Worm (Caenorhabditis elegans): ENCODE data around the gene col-124.

Gene col-124

ce11 chrIV:10221187-10221586 is 4.9 kb downstream of the col-124 start, which contains the start of gene tram-1:
tram-1 (minus strand) TSS chrIV:10221287.
- TF ChIP-seq nhr-28 (tag; optimal IDR thresholded peaks at IDR 0.05) (no peak), nhr-12 (tag; optimal IDR thresholded peaks at IDR 0.05) (no peak), unc-39 (tag; optimal IDR thresholded peaks at IDR 0.05) (no peak), skn-1 (tag; optimal IDR thresholded peaks at IDR 0.05) (no peak), ceh-9 (tag; optimal IDR thresholded peaks at IDR 0.05) (no peak), ceh-16 (tag; optimal IDR thresholded peaks at IDR 0.05) (no peak), fkh-2 (tag; optimal IDR thresholded peaks at IDR 0.05) (no peak), aly-2 (tag; optimal IDR thresholded peaks at IDR 0.05) (no peak), ceh-82 (tag; optimal IDR thresholded peaks at IDR 0.05) (no peak), lsy-12 (tag; optimal IDR thresholded peaks at IDR 0.05) (no peak), elt-1 (tag; optimal IDR thresholded peaks at IDR 0.05) (no peak)

- TF ChIP-seq fkh-10 (GFP tag; optimal IDR thresholded peaks at IDR 0.05), result peak; percentile 4
- TF ChIP-seq nfya-1 (tag; optimal IDR thresholded peaks at IDR 0.05; ENCODE audit: insufficient read depth), result peak; percentile 88
- TF ChIP-seq R02D3.7 (tag; optimal IDR thresholded peaks at IDR 0.05), result no peak
- TF ChIP-seq unc-62 (GFP tag; optimal IDR thresholded peaks at IDR 0.05), result peak; percentile 14
- TF ChIP-seq nhr-23 (tag; optimal IDR thresholded peaks at IDR 0.05), result peak; percentile 89
- peak; percentile 69 for TF ChIP-seq lin-15B (tag; optimal IDR thresholded peaks at IDR 0.05)
- TF ChIP-seq lin-39 (tag; optimal IDR thresholded peaks at IDR 0.05), result peak; percentile 75
- TF ChIP-seq ztf-4 (tag; optimal IDR thresholded peaks at IDR 0.05), result no peak
- TF ChIP-seq skn-1 (tag; optimal IDR thresholded peaks at IDR 0.05), result peak; percentile 19
- TF ChIP-seq egl-5 (tag; optimal IDR thresholded peaks at IDR 0.05), result peak; percentile 73
- peak; percentile 48 for TF ChIP-seq jun-1 (tag; optimal IDR thresholded peaks at IDR 0.05)
- peak; percentile 70 for TF ChIP-seq lsy-12 (tag; optimal IDR thresholded peaks at IDR 0.05)
- peak; percentile 55 for TF ChIP-seq pha-4 (tag; optimal IDR thresholded peaks at IDR 0.05)
- TF ChIP-seq elt-2 (tag; optimal IDR thresholded peaks at IDR 0.05), result peak; percentile 35
- peak; percentile 3 for TF ChIP-seq tbx-2 (tag; optimal IDR thresholded peaks at IDR 0.05)
- peak; percentile 96 for TF ChIP-seq nhr-25 (tag; optimal IDR thresholded peaks at IDR 0.05)
- TF ChIP-seq sea-2 (GFP tag; optimal IDR thresholded peaks at IDR 0.05), result no peak
- no peak for TF ChIP-seq daf-12 (tag; optimal IDR thresholded peaks at IDR 0.05)
Measured at ce11 chrIV:10222122-10222589, 5.9 kb downstream of the col-124 start, which contains the start of gene C24F3.2. C24F3.2 (plus strand) TSS chrIV:10222539.

- no peak for TF ChIP-seq lsy-12 (tag; optimal IDR thresholded peaks at IDR 0.05)
- no peak for TF ChIP-seq ceh-16 (tag; optimal IDR thresholded peaks at IDR 0.05)
- no peak for TF ChIP-seq tbx-2 (tag; optimal IDR thresholded peaks at IDR 0.05)
- no peak for TF ChIP-seq ztf-11 (tag; optimal IDR thresholded peaks at IDR 0.05)
- TF ChIP-seq ama-1 (optimal IDR thresholded peaks at IDR 0.05), result no peak
- TF ChIP-seq aly-2 (tag; optimal IDR thresholded peaks at IDR 0.05), result no peak
- no peak for TF ChIP-seq nhr-76 (tag; optimal IDR thresholded peaks at IDR 0.05)
- no peak for TF ChIP-seq ztf-4 (tag; optimal IDR thresholded peaks at IDR 0.05)
- no peak for TF ChIP-seq unc-62 (GFP tag; optimal IDR thresholded peaks at IDR 0.05)
- no peak for TF ChIP-seq nhr-11 (tag; optimal IDR thresholded peaks at IDR 0.05)
- TF ChIP-seq skn-1 (tag; optimal IDR thresholded peaks at IDR 0.05), result no peak
- TF ChIP-seq R02D3.7 (tag; optimal IDR thresholded peaks at IDR 0.05), result no peak
- no peak for TF ChIP-seq nhr-23 (tag; optimal IDR thresholded peaks at IDR 0.05)
- no peak for TF ChIP-seq eor-1 (tag; optimal IDR thresholded peaks at IDR 0.05)
- no peak for TF ChIP-seq zag-1 (tag; optimal IDR thresholded peaks at IDR 0.05)
- TF ChIP-seq snpc-4 (tag; optimal IDR thresholded peaks at IDR 0.05), result no peak
Measured at ce11 chrIV:10223723-10224122, 7.5 kb downstream of the col-124 start, which contains the start of gene nas-12. nas-12 (plus strand) TSS chrIV:10224023.

- TF ChIP-seq pha-4 (tag; optimal IDR thresholded peaks at IDR 0.05), result no peak
- no peak for TF ChIP-seq ztf-11 (tag; optimal IDR thresholded peaks at IDR 0.05)
- no peak for TF ChIP-seq nhr-43 (tag; optimal IDR thresholded peaks at IDR 0.05; ENCODE audit: poor library complexity, severe bottlenecking)
- TF ChIP-seq nfya-1 (tag; optimal IDR thresholded peaks at IDR 0.05; ENCODE audit: insufficient read depth), result no peak
- no peak for TF ChIP-seq jun-1 (tag; optimal IDR thresholded peaks at IDR 0.05)
- TF ChIP-seq nhr-11 (tag; optimal IDR thresholded peaks at IDR 0.05), result no peak
- no peak for TF ChIP-seq ceh-82 (tag; optimal IDR thresholded peaks at IDR 0.05)
- TF ChIP-seq elt-1 (tag; optimal IDR thresholded peaks at IDR 0.05), result no peak
- no peak for TF ChIP-seq nhr-77 (tag; optimal IDR thresholded peaks at IDR 0.05)
- no peak for TF ChIP-seq pqm-1 (tag; optimal IDR thresholded peaks at IDR 0.05)
- TF ChIP-seq unc-39 (tag; optimal IDR thresholded peaks at IDR 0.05), result no peak
- TF ChIP-seq elt-2 (tag; optimal IDR thresholded peaks at IDR 0.05), result no peak
- TF ChIP-seq nhr-76 (tag; optimal IDR thresholded peaks at IDR 0.05), result no peak
- TF ChIP-seq daf-12 (tag; optimal IDR thresholded peaks at IDR 0.05), result no peak
- no peak for TF ChIP-seq mdl-1 (tag; optimal IDR thresholded peaks at IDR 0.05)
- TF ChIP-seq unc-62 (GFP tag; optimal IDR thresholded peaks at IDR 0.05), result no peak
- TF ChIP-seq ceh-16 (tag; optimal IDR thresholded peaks at IDR 0.05), result no peak
- no peak for TF ChIP-seq nhr-67 (tag; optimal IDR thresholded peaks at IDR 0.05)
- TF ChIP-seq egl-5 (tag; optimal IDR thresholded peaks at IDR 0.05), result no peak
Measured at ce11 chrIV:10227534-10227933, 11.3 kb downstream of the col-124 start, which contains the start of gene F01G10.6. F01G10.6 (minus strand) TSS chrIV:10227634.
